Fruit fly (Drosophila melanogaster) Kc167 (cell line): ENCODE data around the gene dachs.

ENCODE experiments used
- Myc ChIP-seq: fragments of >200 bp; optimal IDR thresholded peaks from 2 replicates; lab custom pipeline; 2017; ENCODE audit warnings: missing external identifiers
- h ChIP-seq: fragments of >200 bp; optimal IDR thresholded peaks from 3 replicates; lab custom pipeline; 2018; ENCODE audit warnings: missing external identifiers
- insv ChIP-seq: fragments of >200 bp; optimal IDR thresholded peaks from 3 replicates; lab custom pipeline; 2018; ENCODE audit warnings: missing external identifiers

- TF ChIP-seq h (lab: Kevin White, UChicago) (no peak), Myc (lab: Kevin White, UChicago) (no peak), insv (lab: Kevin White, UChicago) (no peak)
Measured at dm6 chr2L:8533632-8534031, 67.0 kb downstream of the dachs start.
